Worm (Caenorhabditis elegans) whole organism, midembryonic: Measurements from ENCODE around the gene fbxa-43.
"Not testable (repeated sequence)": the region's sequence is repeated elsewhere in the genome, so short reads cannot be mapped to it uniquely, and the experiment has no call there.

Experiments used
- T22C8.4 ChIP-seq: fragments of 200-800 bp; sonication (Bioruptor generic); IDR thresholded peaks from 2 replicates; pipeline ENCODE4 v1.3.6; 2022; ENCODE audit warnings: missing genetic modification characterization, missing compliant biosample characterization
- cog-1 ChIP-seq: sonication (generic microtip); optimal IDR thresholded peaks from 2 replicates; lab custom pipeline; 2016; ENCODE audit warnings: missing genetic modification characterization, missing compliant biosample characterization
- flt-1 ChIP-seq: fragments of 200-800 bp; sonication (Bioruptor generic); IDR thresholded peaks from 2 replicates; pipeline ENCODE4 v1.3.6; 2022; ENCODE audit warnings: missing genetic modification characterization, missing compliant biosample characterization
- klf-2 ChIP-seq: fragments of 200-800 bp; sonication (Bioruptor generic); conservative IDR thresholded peaks from 2 replicates; pipeline ENCODE4 v1.3.6; 2022; ENCODE audit warnings: missing genetic modification reagents, missing genetic modification characterization, missing compliant biosample characterization
- med-1 ChIP-seq: sonication (generic microtip); optimal IDR thresholded peaks from 2 replicates; lab custom pipeline; 2017; ENCODE audit warnings: missing genetic modification characterization, mild to moderate bottlenecking, missing compliant biosample characterization, antibody characterized with exemption, missing genetic modification reagents; ENCODE audit not compliant: insufficient read depth
- ref-1 ChIP-seq: fragments of 200-800 bp; sonication (Bioruptor generic); conservative IDR thresholded peaks from 2 replicates; pipeline ENCODE4 v1.3.6; 2022; ENCODE audit warnings: missing genetic modification reagents, missing genetic modification characterization, missing compliant biosample characterization
- tab-1 ChIP-seq: fragments of 200-800 bp; sonication (Bioruptor generic); IDR thresholded peaks from 2 replicates; pipeline ENCODE4 v1.3.6; 2022; ENCODE audit warnings: missing genetic modification characterization, missing compliant biosample characterization
- ztf-23 ChIP-seq: fragments of 200-800 bp; sonication (Bioruptor generic); IDR thresholded peaks from 2 replicates; pipeline ENCODE4 v1.3.6; 2022; ENCODE audit warnings: missing genetic modification reagents, missing genetic modification characterization, missing compliant biosample characterization
- ztf-29 ChIP-seq: fragments of 200-800 bp; sonication (Bioruptor generic); IDR thresholded peaks from 2 replicates; pipeline ENCODE4 v1.3.6; 2022; ENCODE audit warnings: missing genetic modification reagents, missing genetic modification characterization, missing compliant biosample characterization

The fbxa-43 gene

ce11 chrIII:2280569-2280968 lies 21.8 kb upstream of the fbxa-43 start, which contains the start of gene Y54F10BM.22:
Gene Y54F10BM.22, plus strand, starts transcription at chrIII:2280899.
- TF ChIP-seq med-1 (GFP tag; lab: Kevin White, UChicago) (no peak), T22C8.4 (no peak), tab-1 (GFP tag; lab: Robert Waterston, UW) (no peak), ref-1 (GFP tag; lab: Robert Waterston, UW) (no peak), ztf-29 (GFP tag; lab: Robert Waterston, UW) (no peak), cog-1 (tag; lab: Kevin White, UChicago) (no peak), flt-1 (GFP tag; lab: Robert Waterston, UW) (no peak), klf-2 (GFP tag; lab: Robert Waterston, UW) (no peak), ztf-23 (GFP tag; lab: Robert Waterston, UW) (no peak)

ce11 chrIII:2279457-2279856 lies 20.7 kb upstream of the fbxa-43 start, which contains the start of gene Y54F10BM.23:
Gene Y54F10BM.23, minus strand, starts transcription at chrIII:2279557.
- TF ChIP-seq med-1 (GFP tag; lab: Kevin White, UChicago) (no peak), T22C8.4 (no peak), ztf-29 (GFP tag; lab: Robert Waterston, UW) (no peak), cog-1 (tag; lab: Kevin White, UChicago) (no peak), ref-1 (GFP tag; lab: Robert Waterston, UW) (no peak), klf-2 (GFP tag; lab: Robert Waterston, UW) (no peak), ztf-23 (GFP tag; lab: Robert Waterston, UW) (no peak), flt-1 (GFP tag; lab: Robert Waterston, UW) (no peak), tab-1 (GFP tag; lab: Robert Waterston, UW) (no peak)

- TF ChIP-seq T22C8.4 (no peak), cog-1 (tag; lab: Kevin White, UChicago) (no peak), flt-1 (GFP tag; lab: Robert Waterston, UW) (no peak), med-1 (GFP tag; lab: Kevin White, UChicago) (no peak), tab-1 (GFP tag; lab: Robert Waterston, UW) (no peak), ztf-29 (GFP tag; lab: Robert Waterston, UW) (no peak), ref-1 (GFP tag; lab: Robert Waterston, UW) (no peak), ztf-23 (GFP tag; lab: Robert Waterston, UW) (no peak), klf-2 (GFP tag; lab: Robert Waterston, UW) (no peak)
Observed at ce11 chrIII:2276842-2277241, 18.1 kb upstream of the fbxa-43 start, which contains the start of gene Y54F10BM.21. Gene Y54F10BM.21, plus strand, starts transcription at chrIII:2277142.

- no peak for TF ChIP-seq flt-1 (GFP tag; lab: Robert Waterston, UW)
- no peak for TF ChIP-seq cog-1 (tag; lab: Kevin White, UChicago)
- no peak for TF ChIP-seq tab-1 (GFP tag; lab: Robert Waterston, UW)
- no peak for TF ChIP-seq med-1 (GFP tag; lab: Kevin White, UChicago)
- TF ChIP-seq ztf-23 (GFP tag; lab: Robert Waterston, UW) = no peak
- no peak for TF ChIP-seq T22C8.4
- no peak for TF ChIP-seq klf-2 (GFP tag; lab: Robert Waterston, UW)
- TF ChIP-seq ztf-29 (GFP tag; lab: Robert Waterston, UW) = no peak
- no peak for TF ChIP-seq ref-1 (GFP tag; lab: Robert Waterston, UW)
Observed at ce11 chrIII:2272732-2273131, 14.0 kb upstream of the fbxa-43 start, which contains the start of gene fbxa-39. Gene fbxa-39, plus strand, starts transcription at chrIII:2273032.

ce11 chrIII:2272075-2272474 lies 13.3 kb upstream of the fbxa-43 start, which contains the start of gene fbxa-48:
Gene fbxa-48, minus strand, starts transcription at chrIII:2272175.
- no peak for TF ChIP-seq ztf-23 (GFP tag; lab: Robert Waterston, UW)
- no peak for TF ChIP-seq klf-2 (GFP tag; lab: Robert Waterston, UW)
- TF ChIP-seq cog-1 (tag; lab: Kevin White, UChicago) = no peak
- no peak for TF ChIP-seq tab-1 (GFP tag; lab: Robert Waterston, UW)
- no peak for TF ChIP-seq ref-1 (GFP tag; lab: Robert Waterston, UW)
- TF ChIP-seq ztf-29 (GFP tag; lab: Robert Waterston, UW) = no peak
- TF ChIP-seq med-1 (GFP tag; lab: Kevin White, UChicago) = no peak
- TF ChIP-seq flt-1 (GFP tag; lab: Robert Waterston, UW) = no peak
- TF ChIP-seq T22C8.4 = no peak

- TF ChIP-seq med-1 (GFP tag; lab: Kevin White, UChicago) (no peak), cog-1 (tag; lab: Kevin White, UChicago) (no peak), flt-1 (GFP tag; lab: Robert Waterston, UW) (no peak), ref-1 (GFP tag; lab: Robert Waterston, UW) (no peak), tab-1 (GFP tag; lab: Robert Waterston, UW) (no peak), T22C8.4 (no peak), ztf-29 (GFP tag; lab: Robert Waterston, UW) (no peak), ztf-23 (GFP tag; lab: Robert Waterston, UW) (no peak), klf-2 (GFP tag; lab: Robert Waterston, UW) (no peak)
Observed at ce11 chrIII:2265986-2266701, 7.4 kb upstream of the fbxa-43 start, which contains the start of gene fbxa-9. Gene fbxa-9, plus strand, starts transcription at chrIII:2266651.

- TF ChIP-seq flt-1 (GFP tag; lab: Robert Waterston, UW) (no peak), tab-1 (GFP tag; lab: Robert Waterston, UW) (no peak), ztf-29 (GFP tag; lab: Robert Waterston, UW) (no peak), T22C8.4 (no peak), cog-1 (tag; lab: Kevin White, UChicago) (no peak), klf-2 (GFP tag; lab: Robert Waterston, UW) (no peak), med-1 (GFP tag; lab: Kevin White, UChicago) (no peak), ref-1 (GFP tag; lab: Robert Waterston, UW) (no peak), ztf-23 (GFP tag; lab: Robert Waterston, UW) (no peak)
Observed at ce11 chrIII:2262942-2263341, 4.2 kb upstream of the fbxa-43 start, which contains the start of gene Y54F10BM.6. Gene Y54F10BM.6, plus strand, starts transcription at chrIII:2263242.

- TF ChIP-seq med-1 (GFP tag; lab: Kevin White, UChicago); ref-1 (GFP tag; lab: Robert Waterston, UW); T22C8.4: not testable (repeated sequence)
Observed at ce11 chrIII:2261353-2261752, 2.6 kb upstream of the fbxa-43 start, which contains the start of gene fbxa-42. Gene fbxa-42, minus strand, starts transcription at chrIII:2261453.
